Fruit fly (Drosophila melanogaster) whole organism, prepupa: ENCODE data around the gene CG15916.

Experiments used
- Blimp-1 ChIP-seq: fragments of 200-800 bp; sonication (Bioruptor generic); optimal IDR thresholded peaks from 3 replicates; lab custom pipeline; 2017; ENCODE audit warnings: missing biosample characterization, missing genetic modification characterization, mild to moderate bottlenecking, moderate library complexity, missing genetic modification reagents
- CG10669 ChIP-seq: fragments of 200-800 bp; sonication (Bioruptor generic); optimal IDR thresholded peaks from 3 replicates; lab custom pipeline; 2018; ENCODE audit warnings: missing biosample characterization, mild to moderate bottlenecking, missing genetic modification characterization, moderate library complexity
- CG11762 ChIP-seq: fragments of 200-800 bp; sonication (Bioruptor generic); optimal IDR thresholded peaks from 3 replicates; lab custom pipeline; 2016; ENCODE audit warnings: missing biosample characterization, missing genetic modification characterization; ENCODE audit not compliant: insufficient read depth
- CG11902 ChIP-seq: fragments of 200-800 bp; sonication (Bioruptor generic); optimal IDR thresholded peaks from 3 replicates; lab custom pipeline; 2016; ENCODE audit warnings: missing biosample characterization, missing genetic modification characterization
- CG1621 ChIP-seq: fragments of 200-800 bp; sonication (Bioruptor generic); optimal IDR thresholded peaks from 3 replicates; lab custom pipeline; 2018; ENCODE audit warnings: missing biosample characterization, mild to moderate bottlenecking, missing genetic modification characterization
- CG16779 ChIP-seq: fragments of 200-800 bp; sonication (Bioruptor generic); optimal IDR thresholded peaks from 3 replicates; lab custom pipeline; 2017; ENCODE audit warnings: missing biosample characterization, mild to moderate bottlenecking, missing genetic modification characterization
- CG31627 ChIP-seq: fragments of 200-800 bp; sonication (Bioruptor generic); optimal IDR thresholded peaks from 3 replicates; lab custom pipeline; 2016; ENCODE audit warnings: missing biosample characterization, missing genetic modification characterization
- CG32006 ChIP-seq: fragments of 200-800 bp; sonication (Bioruptor generic); optimal IDR thresholded peaks from 3 replicates; lab custom pipeline; 2017; ENCODE audit warnings: missing biosample characterization, mild to moderate bottlenecking, missing genetic modification characterization
- CG4318 ChIP-seq: fragments of 200-800 bp; sonication (Bioruptor generic); optimal IDR thresholded peaks from 3 replicates; lab custom pipeline; 2017; ENCODE audit warnings: missing biosample characterization, mild to moderate bottlenecking, missing genetic modification characterization
- CG6163 ChIP-seq: fragments of 200-800 bp; sonication (Bioruptor generic); IDR thresholded peaks from 3 replicates; pipeline ENCODE4 v1.3.6; 2022; ENCODE audit warnings: missing biosample characterization, missing genetic modification characterization
- CG6276 ChIP-seq: fragments of 200-800 bp; sonication (Bioruptor generic); optimal IDR thresholded peaks from 2 replicates; lab custom pipeline; 2017; ENCODE audit warnings: missing biosample characterization, mild to moderate bottlenecking, missing genetic modification characterization
- CG6792 ChIP-seq: fragments of 200-800 bp; sonication (Bioruptor generic); optimal IDR thresholded peaks from 3 replicates; lab custom pipeline; 2016; ENCODE audit warnings: missing biosample characterization, missing genetic modification characterization
- CG6854 ChIP-seq: fragments of 200-800 bp; sonication (Bioruptor generic); optimal IDR thresholded peaks from 2 replicates; lab custom pipeline; 2017; ENCODE audit warnings: missing biosample characterization, mild to moderate bottlenecking, missing genetic modification characterization
- CG7368 ChIP-seq: fragments of 200-800 bp; sonication (Bioruptor generic); optimal IDR thresholded peaks from 3 replicates; lab custom pipeline; 2016; ENCODE audit warnings: missing biosample characterization, missing genetic modification characterization
- Eip75B ChIP-seq: fragments of 200-800 bp; sonication (Bioruptor generic); optimal IDR thresholded peaks from 3 replicates; lab custom pipeline; 2016; ENCODE audit warnings: missing biosample characterization, missing genetic modification characterization
- Eip78C ChIP-seq: fragments of 200-800 bp; sonication (Bioruptor generic); peaks from one replicate; lab custom pipeline; 2016; ENCODE audit warnings: missing biosample characterization, missing genetic modification characterization
- Eip93F ChIP-seq: fragments of 200-800 bp; sonication (Bioruptor generic); optimal IDR thresholded peaks from 2 replicates; lab custom pipeline; 2016; ENCODE audit warnings: missing biosample characterization, mild to moderate bottlenecking, missing genetic modification characterization
- Ets21C ChIP-seq: fragments of 200-800 bp; sonication (Bioruptor generic); optimal IDR thresholded peaks from 3 replicates; lab custom pipeline; 2016; ENCODE audit warnings: missing biosample characterization, missing genetic modification characterization
- Ets96B ChIP-seq: fragments of 200-800 bp; optimal IDR thresholded peaks from 2 replicates; lab custom pipeline; 2019; ENCODE audit warnings: missing biosample characterization, mild to moderate bottlenecking, missing genetic modification characterization, moderate library complexity
- Gug ChIP-seq: fragments of 200-800 bp; sonication (Bioruptor generic); IDR thresholded peaks from 2 replicates; pipeline ENCODE4 v1.3.6; 2022; ENCODE audit warnings: missing biosample characterization, missing genetic modification characterization
- Hr39 ChIP-seq: fragments of 200-800 bp; sonication (Bioruptor generic); optimal IDR thresholded peaks from 2 replicates; lab custom pipeline; 2016; ENCODE audit warnings: missing biosample characterization, missing genetic modification characterization
- Hr4 ChIP-seq: fragments of 200-800 bp; sonication (Bioruptor generic); optimal IDR thresholded peaks from 3 replicates; lab custom pipeline; 2016; ENCODE audit warnings: missing biosample characterization, missing genetic modification characterization
- Lpt ChIP-seq: fragments of 200-800 bp; sonication (Bioruptor generic); optimal IDR thresholded peaks from 3 replicates; lab custom pipeline; 2016; ENCODE audit warnings: missing biosample characterization, missing genetic modification characterization
- Met ChIP-seq: fragments of 200-800 bp; sonication (Bioruptor generic); optimal IDR thresholded peaks from 3 replicates; lab custom pipeline; 2016; ENCODE audit warnings: missing biosample characterization, missing genetic modification characterization
- Smox ChIP-seq: fragments of 200-800 bp; sonication (Bioruptor generic); optimal IDR thresholded peaks from 3 replicates; lab custom pipeline; 2016; ENCODE audit warnings: missing biosample characterization, missing genetic modification characterization
- Sox102F ChIP-seq: fragments of 200-800 bp; sonication (Bioruptor generic); optimal IDR thresholded peaks from 2 replicates; lab custom pipeline; 2016; ENCODE audit warnings: missing biosample characterization, mild to moderate bottlenecking, missing genetic modification characterization
- Sox14 ChIP-seq: fragments of 200-800 bp; sonication (Bioruptor generic); optimal IDR thresholded peaks from 3 replicates; lab custom pipeline; 2016; ENCODE audit warnings: missing biosample characterization, missing genetic modification characterization
- achi ChIP-seq: fragments of 200-800 bp; sonication (Bioruptor generic); optimal IDR thresholded peaks from 3 replicates; lab custom pipeline; 2016; ENCODE audit warnings: missing biosample characterization, missing genetic modification characterization
- acj6 ChIP-seq: fragments of 200-800 bp; sonication (Bioruptor generic); optimal IDR thresholded peaks from 3 replicates; lab custom pipeline; 2016; ENCODE audit warnings: missing biosample characterization, missing genetic modification characterization
- dac ChIP-seq: fragments of 200-800 bp; sonication (Bioruptor generic); optimal IDR thresholded peaks from 2 replicates; lab custom pipeline; 2017; ENCODE audit warnings: missing biosample characterization, mild to moderate bottlenecking, missing genetic modification characterization
- esn ChIP-seq: fragments of 200-800 bp; sonication (Bioruptor generic); optimal IDR thresholded peaks from 2 replicates; lab custom pipeline; 2016; ENCODE audit warnings: missing biosample characterization, mild to moderate bottlenecking, missing genetic modification characterization, moderate library complexity
- fd59A ChIP-seq: fragments of 200-800 bp; sonication (Bioruptor generic); optimal IDR thresholded peaks from 2 replicates; lab custom pipeline; 2017; ENCODE audit warnings: missing biosample characterization, mild to moderate bottlenecking, missing genetic modification characterization, missing genetic modification reagents
- fkh ChIP-seq: fragments of 200-800 bp; sonication (Bioruptor generic); optimal IDR thresholded peaks from 3 replicates; lab custom pipeline; 2017; ENCODE audit warnings: missing biosample characterization, mild to moderate bottlenecking, missing genetic modification characterization, moderate library complexity
- lz ChIP-seq: fragments of 200-800 bp; sonication (Bioruptor generic); optimal IDR thresholded peaks from 3 replicates; lab custom pipeline; 2016; ENCODE audit warnings: missing biosample characterization, missing genetic modification characterization
- net ChIP-seq: fragments of 200-800 bp; sonication (Bioruptor generic); optimal IDR thresholded peaks from 3 replicates; lab custom pipeline; 2016; ENCODE audit warnings: missing biosample characterization, missing genetic modification characterization
- pdm3 ChIP-seq: fragments of 200-800 bp; sonication (Bioruptor generic); optimal IDR thresholded peaks from 3 replicates; lab custom pipeline; 2016; ENCODE audit warnings: missing biosample characterization, missing genetic modification characterization
- salr ChIP-seq, 2 experiments: fragments of 200-800 bp; sonication (Bioruptor generic); optimal IDR thresholded peaks; 3 replicates each; lab custom pipeline; 2016 to 2018; ENCODE audit warnings: missing biosample characterization in 2 of 2, missing genetic modification characterization in 2 of 2, mild to moderate bottlenecking in 1 of 2
- spab ChIP-seq: fragments of 200-800 bp; sonication (Bioruptor generic); optimal IDR thresholded peaks from 2 replicates; lab custom pipeline; 2017; ENCODE audit warnings: missing biosample characterization, mild to moderate bottlenecking, missing genetic modification characterization, missing genetic modification reagents
- ss ChIP-seq, 2 experiments: fragments of 200-800 bp; sonication (Bioruptor generic); optimal IDR thresholded peaks; 2 replicates in 1 of 2; 3 replicates in 1 of 2; lab custom pipeline; 2017 to 2018; ENCODE audit warnings: mild to moderate bottlenecking in 2 of 2, missing biosample characterization in 2 of 2, missing genetic modification characterization in 2 of 2, moderate library complexity in 1 of 2
- topi ChIP-seq: fragments of 200-800 bp; sonication (Bioruptor generic); optimal IDR thresholded peaks from 3 replicates; lab custom pipeline; 2016; ENCODE audit warnings: missing biosample characterization, missing genetic modification characterization
- vri ChIP-seq: fragments of 200-800 bp; sonication (Bioruptor generic); optimal IDR thresholded peaks from 3 replicates; lab custom pipeline; 2016; ENCODE audit warnings: missing biosample characterization, mild to moderate bottlenecking, missing genetic modification characterization

CG15916 gene

DNA sequence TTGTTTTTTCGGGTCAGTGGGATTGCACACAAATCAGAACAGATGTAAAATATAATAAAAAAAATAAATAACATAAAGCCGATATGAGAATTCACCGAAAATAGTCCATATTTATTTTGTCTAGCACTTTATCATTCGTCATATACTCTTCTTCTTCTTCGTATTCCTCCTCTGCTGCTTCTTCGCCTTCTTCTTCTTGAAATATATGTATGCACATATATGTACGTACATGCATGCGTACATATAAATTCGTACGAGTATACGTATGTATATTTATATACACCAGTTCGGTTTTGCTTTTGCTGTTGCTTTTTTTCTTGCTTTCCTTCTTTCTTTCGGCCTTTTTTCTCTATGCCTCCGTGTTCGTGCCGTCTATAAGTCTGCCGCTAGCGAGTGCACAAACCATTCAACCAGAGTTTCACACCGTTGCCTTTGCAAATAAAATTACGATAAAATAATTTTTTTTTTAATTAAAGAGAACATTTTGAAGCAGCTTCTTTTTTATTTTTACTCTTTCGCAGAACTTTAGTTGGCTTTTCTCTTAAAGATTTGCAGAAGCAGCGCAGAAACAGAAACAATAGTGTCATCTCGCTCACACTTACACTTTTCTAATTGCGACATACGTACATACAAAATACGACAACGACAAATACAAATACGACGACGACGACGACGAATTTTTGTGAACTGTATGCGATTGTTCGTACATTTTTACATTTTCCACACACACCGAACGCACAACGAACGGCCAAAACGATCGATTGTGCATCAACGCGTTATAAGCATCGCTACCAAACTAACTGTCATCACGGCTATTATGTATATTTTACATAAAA, 3.8 kb upstream of the CG15916 start (continued):
- TF ChIP-seq Hr39 (GFP tag; lab: Kevin White, UChicago) (no peak), CG6854 (GFP tag; lab: Kevin White, UChicago) (peak; percentile 89), acj6 (GFP tag; lab: Kevin White, UChicago) (no peak), fd59A (GFP tag; lab: Kevin White, UChicago) (peak; percentile 68), CG6163 (GFP tag; lab: Robert Waterston, UW) (peak; percentile 98), Ets21C (no peak), esn (peak; percentile 55), Eip78C (peak; percentile 76), Eip75B (GFP tag; lab: Kevin White, UChicago) (peak; percentile 78), vri (no peak), CG6792 (GFP tag; lab: Kevin White, UChicago) (peak; percentile 39), spab (peak; percentile 87), CG11902 (GFP tag; lab: Kevin White, UChicago) (no peak), Blimp-1 (GFP tag; lab: Kevin White, UChicago) (no peak), pdm3 (no peak), Eip93F (GFP tag; lab: Kevin White, UChicago) (peak; percentile 79), Lpt (GFP tag; lab: Kevin White, UChicago) (peak; percentile 91), topi (no peak), salr (GFP tag; optimal IDR thresholded peaks at IDR 0.05; lab: Kevin White, UChicago) (peak in 1 of 2 experiments; percentile 81), CG32006 (no peak), achi (GFP tag; lab: Kevin White, UChicago) (no peak), Sox102F (GFP tag; lab: Kevin White, UChicago) (no peak), dac (peak; percentile 88), CG4318 (GFP tag; lab: Kevin White, UChicago) (no peak), Sox14 (no peak), Hr4 (GFP tag; lab: Kevin White, UChicago) (no peak), fkh (GFP tag; lab: Kevin White, UChicago) (peak; percentile 87), Gug (GFP tag; lab: Robert Waterston, UW) (peak; percentile 76), CG7368 (GFP tag; lab: Kevin White, UChicago) (no peak), Smox (GFP tag; lab: Kevin White, UChicago) (no peak), CG31627 (no peak), CG6276 (peak; percentile 97), lz (GFP tag; lab: Kevin White, UChicago) (peak; percentile 14), CG16779 (tag; lab: Kevin White, UChicago) (peak; percentile 96), net (GFP tag; lab: Kevin White, UChicago) (peak; percentile 92), Met (GFP tag; lab: Kevin White, UChicago) (no peak), CG1621 (tag; lab: Kevin White, UChicago) (peak; percentile 94), CG11762 (GFP tag; lab: Kevin White, UChicago) (peak; percentile 46)
- TF ChIP-seq, all 60 proteins: peak for 34

DNA sequence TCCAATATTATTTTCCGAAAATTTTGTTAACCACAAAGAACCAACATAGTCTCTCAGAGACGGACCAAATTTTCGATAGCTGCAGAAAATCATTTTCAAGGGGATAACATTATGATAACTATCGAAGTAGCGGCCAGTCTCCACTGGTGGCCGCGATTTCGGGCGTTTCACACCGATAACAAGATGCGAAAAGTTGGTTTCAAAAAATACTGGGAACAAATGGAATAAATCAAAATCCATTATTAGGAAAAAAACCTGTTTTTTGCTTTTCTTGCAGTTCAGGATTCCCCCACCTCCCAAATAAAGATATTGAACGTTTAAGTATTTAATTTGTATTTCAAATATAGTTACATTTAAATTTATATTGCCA, 3.2 kb upstream of the CG15916 start, which contains the start of gene tay:
Gene tay (minus strand): TSS at position 65 of the 370 bp plus-strand sequence.
- TF ChIP-seq CG6792 (GFP tag; lab: Kevin White, UChicago) (no peak), ss (GFP tag; optimal IDR thresholded peaks at IDR 0.05; lab: Kevin White, UChicago) (no peak), Hr39 (GFP tag; lab: Kevin White, UChicago) (peak; percentile 6), Eip78C (peak; percentile 61), CG31627 (peak; percentile 0), pdm3 (no peak), Ets96B (tag; lab: Kevin White, UChicago) (no peak), CG10669 (GFP tag; lab: Kevin White, UChicago) (no peak), Met (GFP tag; lab: Kevin White, UChicago) (no peak), Sox14 (peak; percentile 12)
